Worm (Caenorhabditis elegans) whole organism, young adult: Measurements from ENCODE around the gene tftc-3.

Experiments used
- B0261.1 ChIP-seq: sonication (generic microtip); optimal IDR thresholded peaks from 2 replicates; lab custom pipeline; 2016; ENCODE audit warnings: mild to moderate bottlenecking, missing genetic modification characterization, moderate library complexity, missing compliant biosample characterization
- C17E4.6 ChIP-seq: fragments of 200-800 bp; sonication (Bioruptor generic); IDR thresholded peaks from 2 replicates; pipeline ENCODE4 v1.3.6; 2022; ENCODE audit warnings: missing genetic modification reagents, missing genetic modification characterization, missing compliant biosample characterization
- D2030.7 ChIP-seq: fragments of 200-800 bp; sonication (Bioruptor generic); IDR thresholded peaks from 2 replicates; pipeline ENCODE4 v1.3.6; 2022; ENCODE audit warnings: missing genetic modification reagents, missing genetic modification characterization, missing compliant biosample characterization
- F33H1.4 ChIP-seq: fragments of 200-800 bp; sonication (Bioruptor generic); IDR thresholded peaks from 2 replicates; pipeline ENCODE4 v1.3.6; 2022; ENCODE audit warnings: missing genetic modification reagents, missing genetic modification characterization, missing compliant biosample characterization
- F37B4.10 ChIP-seq: fragments of 200-800 bp; sonication (Bioruptor generic); IDR thresholded peaks from 2 replicates; pipeline ENCODE4 v1.3.6; 2022; ENCODE audit warnings: missing genetic modification characterization, missing compliant biosample characterization
- F39B2.1 ChIP-seq: fragments of 200-800 bp; sonication (Bioruptor generic); IDR thresholded peaks from 2 replicates; pipeline ENCODE4 v1.3.6; 2022; ENCODE audit warnings: missing genetic modification reagents, missing genetic modification characterization, missing compliant biosample characterization
- F49E8.2 ChIP-seq: sonication (generic microtip); optimal IDR thresholded peaks from 3 replicates; lab custom pipeline; 2017; ENCODE audit warnings: missing genetic modification characterization, mild to moderate bottlenecking, missing compliant biosample characterization, antibody characterized with exemption, moderate library complexity; ENCODE audit not compliant: insufficient read depth
- F57A8.1 ChIP-seq: fragments of 200-800 bp; sonication (Bioruptor generic); optimal IDR thresholded peaks from 2 replicates; lab custom pipeline; 2018; ENCODE audit warnings: mild to moderate bottlenecking, missing genetic modification characterization, moderate library complexity, missing compliant biosample characterization
- F57C9.4 ChIP-seq: sonication (generic microtip); optimal IDR thresholded peaks from 2 replicates; lab custom pipeline; 2017; ENCODE audit warnings: mild to moderate bottlenecking, missing genetic modification characterization, missing compliant biosample characterization
- K11D2.4 ChIP-seq: fragments of 200-800 bp; sonication (Bioruptor generic); IDR thresholded peaks from 2 replicates; pipeline ENCODE4 v1.3.6; 2022; ENCODE audit warnings: missing genetic modification reagents, missing genetic modification characterization, missing compliant biosample characterization
- K12H6.12 ChIP-seq: fragments of 200-800 bp; sonication (Bioruptor generic); optimal IDR thresholded peaks from 2 replicates; lab custom pipeline; 2018; ENCODE audit warnings: mild to moderate bottlenecking, missing genetic modification characterization, missing compliant biosample characterization
- T07F8.4 ChIP-seq: sonication (generic microtip); optimal IDR thresholded peaks from 2 replicates; lab custom pipeline; 2016; ENCODE audit warnings: mild to moderate bottlenecking, missing genetic modification characterization, moderate library complexity, missing compliant biosample characterization
- Y79H2A.3 ChIP-seq: fragments of 200-800 bp; sonication (Bioruptor generic); conservative IDR thresholded peaks from 2 replicates; pipeline ENCODE4 v1.3.6; 2022; ENCODE audit warnings: missing genetic modification reagents, missing genetic modification characterization, missing compliant biosample characterization
- ZK185.1 ChIP-seq: sonication (generic microtip); optimal IDR thresholded peaks from 2 replicates; lab custom pipeline; 2016; ENCODE audit warnings: mild to moderate bottlenecking, missing genetic modification characterization, missing compliant biosample characterization; ENCODE audit not compliant: poor library complexity, severe bottlenecking
- aptf-2 ChIP-seq: fragments of 200-800 bp; sonication (Bioruptor generic); conservative IDR thresholded peaks from 2 replicates; pipeline ENCODE4 v1.3.6; 2022; ENCODE audit warnings: missing genetic modification reagents, missing genetic modification characterization, missing compliant biosample characterization
- aptf-3 ChIP-seq: fragments of 200-800 bp; sonication (Bioruptor generic); IDR thresholded peaks from 2 replicates; pipeline ENCODE4 v1.3.6; 2022; ENCODE audit warnings: missing genetic modification characterization, missing compliant biosample characterization
- athp-1 ChIP-seq: sonication (generic microtip); optimal IDR thresholded peaks from 2 replicates; lab custom pipeline; 2017; ENCODE audit warnings: mild to moderate bottlenecking, missing genetic modification characterization, missing compliant biosample characterization
- attf-5 ChIP-seq: fragments of 200-800 bp; sonication (Bioruptor generic); optimal IDR thresholded peaks from 2 replicates; lab custom pipeline; 2018; ENCODE audit warnings: mild to moderate bottlenecking, missing genetic modification characterization, missing compliant biosample characterization
- ccch-3 ChIP-seq: fragments of 200-800 bp; sonication (Bioruptor generic); optimal IDR thresholded peaks from 2 replicates; lab custom pipeline; 2018; ENCODE audit warnings: mild to moderate bottlenecking, missing genetic modification characterization, missing compliant biosample characterization
- ceh-100 ChIP-seq: fragments of 200-800 bp; sonication (Bioruptor generic); IDR thresholded peaks from 2 replicates; pipeline ENCODE4 v1.3.6; 2022; ENCODE audit warnings: missing genetic modification reagents, missing genetic modification characterization, missing compliant biosample characterization
- ceh-27 ChIP-seq: fragments of 200-800 bp; sonication (Bioruptor generic); optimal IDR thresholded peaks from 2 replicates; lab custom pipeline; 2018; ENCODE audit warnings: mild to moderate bottlenecking, missing genetic modification characterization, moderate library complexity, missing compliant biosample characterization
- ceh-58 ChIP-seq: fragments of 200-800 bp; sonication (Bioruptor generic); IDR thresholded peaks from 2 replicates; pipeline ENCODE4 v1.3.6; 2022; ENCODE audit warnings: missing genetic modification characterization, missing compliant biosample characterization
- ceh-91 ChIP-seq: fragments of 200-800 bp; sonication (Bioruptor generic); IDR thresholded peaks from 2 replicates; pipeline ENCODE4 v1.3.6; 2022; ENCODE audit warnings: missing genetic modification reagents, missing genetic modification characterization, missing compliant biosample characterization
- dox-1 ChIP-seq: fragments of 200-800 bp; sonication (Bioruptor generic); IDR thresholded peaks from 2 replicates; pipeline ENCODE4 v1.3.6; 2022; ENCODE audit warnings: missing genetic modification reagents, missing genetic modification characterization, missing compliant biosample characterization
- efl-1 ChIP-seq: fragments of 150-350 bp; optimal IDR thresholded peaks from 2 replicates; lab custom pipeline; 2014; ENCODE audit warnings: missing biosample characterization, missing genetic modification reagents, missing genetic modification characterization
- egl-18 ChIP-seq: fragments of 200-800 bp; sonication (Bioruptor generic); IDR thresholded peaks from 2 replicates; pipeline ENCODE4 v1.3.6; 2022; ENCODE audit warnings: missing genetic modification reagents, missing genetic modification characterization, missing compliant biosample characterization
- hlh-26 ChIP-seq: fragments of 200-800 bp; sonication (Bioruptor generic); conservative IDR thresholded peaks from 2 replicates; pipeline ENCODE4 v1.3.6; 2022; ENCODE audit warnings: missing genetic modification reagents, missing genetic modification characterization, missing compliant biosample characterization
- hmg-1.2 ChIP-seq: fragments of 200-800 bp; sonication (Bioruptor generic); IDR thresholded peaks from 2 replicates; pipeline ENCODE4 v1.3.6; 2022; ENCODE audit warnings: missing genetic modification reagents, missing genetic modification characterization, missing compliant biosample characterization
- hsf-1 ChIP-seq: fragments of 200-800 bp; sonication (Bioruptor generic); IDR thresholded peaks from 2 replicates; pipeline ENCODE4 v1.3.6; 2022; ENCODE audit warnings: missing genetic modification reagents, missing genetic modification characterization, missing compliant biosample characterization
- let-526 ChIP-seq: fragments of 200-800 bp; sonication (Bioruptor generic); IDR thresholded peaks from 2 replicates; pipeline ENCODE4 v1.3.6; 2022; ENCODE audit warnings: missing genetic modification reagents, missing genetic modification characterization, missing compliant biosample characterization
- let-607 ChIP-seq, 2 experiments: fragments of 200-800 bp in 1 of 2; sonication (Bioruptor generic) in 1 of 2; sonication (generic microtip) in 1 of 2; optimal IDR thresholded peaks; 2 replicates each; lab custom pipeline; 2016 to 2018; ENCODE audit warnings: mild to moderate bottlenecking in 2 of 2, missing compliant biosample characterization in 2 of 2, missing genetic modification characterization in 2 of 2, moderate library complexity in 2 of 2, missing genotype in 1 of 2
- lin-26 ChIP-seq: fragments of 200-800 bp; sonication (Bioruptor generic); IDR thresholded peaks from 2 replicates; pipeline ENCODE4 v1.3.6; 2022; ENCODE audit warnings: missing genetic modification reagents, missing genetic modification characterization, missing compliant biosample characterization
- lin-40 ChIP-seq: sonication (generic microtip); optimal IDR thresholded peaks from 2 replicates; lab custom pipeline; 2016; ENCODE audit warnings: missing genetic modification characterization, mild to moderate bottlenecking, missing compliant biosample characterization, missing genotype, missing genetic modification reagents
- madf-10 ChIP-seq: sonication (generic microtip); optimal IDR thresholded peaks from 2 replicates; lab custom pipeline; 2016; ENCODE audit warnings: mild to moderate bottlenecking, missing genetic modification characterization, missing compliant biosample characterization
- madf-3 ChIP-seq: fragments of 200-800 bp; sonication (Bioruptor generic); IDR thresholded peaks from 2 replicates; pipeline ENCODE4 v1.3.6; 2022; ENCODE audit warnings: missing genetic modification reagents, missing genetic modification characterization, missing compliant biosample characterization
- madf-6 ChIP-seq: fragments of 200-800 bp; sonication (Bioruptor generic); IDR thresholded peaks from 2 replicates; pipeline ENCODE4 v1.3.6; 2022; ENCODE audit warnings: missing genetic modification reagents, missing genetic modification characterization, missing compliant biosample characterization
- mcd-1 ChIP-seq: fragments of 200-800 bp; sonication (Bioruptor generic); IDR thresholded peaks from 2 replicates; pipeline ENCODE4 v1.3.6; 2022; ENCODE audit warnings: missing genetic modification reagents, missing genetic modification characterization, missing compliant biosample characterization
- nfya-1 ChIP-seq: sonication (generic microtip); optimal IDR thresholded peaks from 2 replicates; lab custom pipeline; 2017; ENCODE audit warnings: antibody characterized with exemption, missing compliant biosample characterization, missing genetic modification characterization, borderline replicate concordance; ENCODE audit not compliant: insufficient read depth
- nhr-80 ChIP-seq: sonication (generic microtip); optimal IDR thresholded peaks from 2 replicates; lab custom pipeline; 2016; ENCODE audit warnings: missing genetic modification characterization, missing compliant biosample characterization
- pbrm-1 ChIP-seq: fragments of 200-800 bp; sonication (Bioruptor generic); IDR thresholded peaks from 2 replicates; pipeline ENCODE4 v1.3.6; 2022; ENCODE audit warnings: missing genetic modification reagents, missing genetic modification characterization, missing compliant biosample characterization
- pha-4 ChIP-seq: fragments of 150-350 bp; sonication (generic microtip); optimal IDR thresholded peaks from 2 replicates; lab custom pipeline; 2014; ENCODE audit warnings: missing biosample characterization, missing genetic modification reagents, missing genetic modification characterization
- sea-2 ChIP-seq: fragments of 200-800 bp; sonication (Bioruptor generic); IDR thresholded peaks from 2 replicates; pipeline ENCODE4 v1.3.6; 2022; ENCODE audit warnings: missing genetic modification characterization, missing compliant biosample characterization
- snpc-1.1 ChIP-seq: sonication (generic microtip); optimal IDR thresholded peaks from 2 replicates; lab custom pipeline; 2017; ENCODE audit warnings: missing genetic modification characterization, mild to moderate bottlenecking, missing compliant biosample characterization, antibody characterized with exemption, moderate library complexity, missing genotype, missing genetic modification reagents; ENCODE audit not compliant: insufficient read depth
- snpc-4 ChIP-seq, 5 experiments: fragments of 150-350 bp in 1 of 5; sonication (generic microtip) in 4 of 5; optimal IDR thresholded peaks; 2 replicates each; lab custom pipeline; 2014 to 2018; ENCODE audit warnings: missing genetic modification characterization in 5 of 5, missing biosample characterization in 3 of 5, antibody characterized with exemption in 2 of 5, mild to moderate bottlenecking in 2 of 5, missing compliant biosample characterization in 2 of 5, missing genotype in 2 of 5, moderate library complexity in 2 of 5, missing genetic modification reagents in 1 of 5
- tlf-1 ChIP-seq: fragments of 200-800 bp; sonication (Bioruptor generic); optimal IDR thresholded peaks from 2 replicates; lab custom pipeline; 2018; ENCODE audit warnings: mild to moderate bottlenecking, missing genetic modification characterization, missing compliant biosample characterization
- unc-130 ChIP-seq: sonication (generic microtip); optimal IDR thresholded peaks from 2 replicates; lab custom pipeline; 2016; ENCODE audit warnings: missing genetic modification reagents, missing genetic modification characterization, missing compliant biosample characterization
- ztf-18 ChIP-seq: sonication (generic microtip); optimal IDR thresholded peaks from 2 replicates; lab custom pipeline; 2016; ENCODE audit warnings: missing genotype, mild to moderate bottlenecking, missing genetic modification characterization, missing compliant biosample characterization
- ztf-26 ChIP-seq: sonication (generic microtip); optimal IDR thresholded peaks from 2 replicates; lab custom pipeline; 2017; ENCODE audit warnings: missing genetic modification characterization, missing compliant biosample characterization

Gene tftc-3

ce11 chrV:10178166-10178565 lies 32.0 kb downstream of the tftc-3 start:
- TF ChIP-seq ceh-58 (GFP tag; lab: Robert Waterston, UW), result no peak
- no peak for TF ChIP-seq pha-4 (tag; lab: Kevin White, UChicago)
- TF ChIP-seq B0261.1 (tag; lab: Kevin White, UChicago), result no peak
- TF ChIP-seq nhr-80 (tag; lab: Kevin White, UChicago), result peak; percentile 16
- peak; percentile 91 for TF ChIP-seq mcd-1 (GFP tag; lab: Robert Waterston, UW)
- TF ChIP-seq nfya-1 (tag; lab: Kevin White, UChicago), result no peak
- TF ChIP-seq K12H6.12 (tag; lab: Kevin White, UChicago), result peak; percentile 43
- no peak for TF ChIP-seq snpc-4 (GFP tag; optimal IDR thresholded peaks at IDR 0.05; lab: Kevin White, UChicago)
- TF ChIP-seq snpc-4 (tag; optimal IDR thresholded peaks at IDR 0.05; lab: Kevin White, UChicago), result peak in 2 of 4 experiments; percentile 14 to 23
- TF ChIP-seq athp-1 (tag; lab: Kevin White, UChicago), result no peak
- TF ChIP-seq madf-6 (GFP tag; lab: Robert Waterston, UW), result no peak; the same call in 1 of the 2 replicates
- TF ChIP-seq let-526, result no peak
- TF ChIP-seq ZK185.1, result peak; percentile 2
- TF ChIP-seq unc-130, result no peak
- no peak for TF ChIP-seq K11D2.4 (GFP tag; lab: Robert Waterston, UW)
- no peak for TF ChIP-seq pbrm-1 (GFP tag; lab: Robert Waterston, UW)
- peak; percentile 10; the same call in 1 of the 2 replicates for TF ChIP-seq hmg-1.2 (GFP tag; lab: Robert Waterston, UW)
- TF ChIP-seq hlh-26, result no peak
- TF ChIP-seq ceh-100 (GFP tag; lab: Robert Waterston, UW), result peak; percentile 91
- TF ChIP-seq tlf-1, result no peak
- TF ChIP-seq aptf-2 (GFP tag; lab: Robert Waterston, UW), result no peak
- no peak for TF ChIP-seq sea-2 (GFP tag; lab: Robert Waterston, UW)
- TF ChIP-seq F37B4.10 (GFP tag; lab: Robert Waterston, UW), result no peak
- TF ChIP-seq hsf-1, result no peak
- TF ChIP-seq madf-10, result no peak
- no peak for TF ChIP-seq ccch-3
- no peak for TF ChIP-seq F57C9.4 (tag; lab: Kevin White, UChicago)
- TF ChIP-seq lin-40, result peak; percentile 31
- TF ChIP-seq T07F8.4 (tag; lab: Kevin White, UChicago), result no peak
- no peak for TF ChIP-seq F57A8.1 (GFP tag; lab: Kevin White, UChicago)
- TF ChIP-seq ceh-91 (GFP tag; lab: Robert Waterston, UW), result no peak
- no peak for TF ChIP-seq egl-18 (GFP tag; lab: Robert Waterston, UW)
- no peak for TF ChIP-seq Y79H2A.3
- no peak for TF ChIP-seq lin-26
- TF ChIP-seq snpc-1.1 (tag; lab: Kevin White, UChicago), result no peak
- TF ChIP-seq D2030.7, result no peak
- no peak for TF ChIP-seq C17E4.6
- TF ChIP-seq madf-3 (GFP tag; lab: Robert Waterston, UW), result no peak
- TF ChIP-seq ztf-26, result no peak
- TF ChIP-seq F39B2.1 (GFP tag; lab: Robert Waterston, UW), result no peak
- TF ChIP-seq let-607 (tag; optimal IDR thresholded peaks at IDR 0.05; lab: Kevin White, UChicago), result peak in 1 of 2 experiments; percentile 6
- TF ChIP-seq attf-5, result peak; percentile 44
- no peak for TF ChIP-seq F33H1.4 (GFP tag; lab: Robert Waterston, UW)
- peak; percentile 30 for TF ChIP-seq ztf-18 (tag; lab: Kevin White, UChicago)
- TF ChIP-seq aptf-3 (GFP tag; lab: Robert Waterston, UW), result no peak
- TF ChIP-seq ceh-27, result peak; percentile 56
- peak; percentile 58; the same call in 1 of the 2 replicates for TF ChIP-seq dox-1 (GFP tag; lab: Robert Waterston, UW)
- TF ChIP-seq F49E8.2, result no peak
- no peak for TF ChIP-seq efl-1 (GFP tag; lab: Kevin White, UChicago)
